Worm (Caenorhabditis elegans): ENCODE results near the gene F41C3.7.

DNA sequence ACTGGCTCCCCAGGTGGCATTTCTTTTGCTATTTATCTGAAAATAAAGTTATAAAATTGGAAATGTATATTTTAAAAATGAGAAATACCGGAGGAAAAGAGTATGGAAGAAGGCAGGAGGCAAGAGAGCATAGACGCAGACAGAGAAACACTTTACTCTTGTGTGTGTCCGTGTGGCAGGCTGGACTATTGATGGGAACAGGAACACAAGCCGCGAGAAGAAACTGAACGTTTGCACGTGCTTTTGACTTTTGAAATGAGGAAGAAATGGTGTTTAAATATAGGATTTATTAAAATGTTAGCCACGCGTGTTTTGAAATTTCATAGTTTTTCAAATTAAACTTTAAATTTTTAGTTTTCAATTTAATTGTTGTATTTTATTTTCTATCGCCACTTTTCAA is 3.7 kb upstream of the F41C3.7 start, which contains the start of gene F10G7.10:
- TF ChIP-seq lir-3 (tag; optimal IDR thresholded peaks at IDR 0.05; ENCODE audit: poor library complexity), result no peak
- no peak for TF ChIP-seq ztf-11 (tag; optimal IDR thresholded peaks at IDR 0.05)
- no peak for TF ChIP-seq nhr-12 (tag; optimal IDR thresholded peaks at IDR 0.05)
- no peak for TF ChIP-seq fkh-4 (tag; optimal IDR thresholded peaks at IDR 0.05; ENCODE audit: borderline replicate concordance)
- TF ChIP-seq lin-39 (tag; optimal IDR thresholded peaks at IDR 0.05), result no peak
- no peak for TF ChIP-seq alr-1 (tag; optimal IDR thresholded peaks at IDR 0.05; ENCODE audit: borderline replicate concordance)
- no peak for TF ChIP-seq nhr-11 (tag; optimal IDR thresholded peaks at IDR 0.05)
- TF ChIP-seq swsn-7 (tag; optimal IDR thresholded peaks at IDR 0.05), result no peak

Data from whole organism, L1 larva.